Worm (Caenorhabditis elegans): ENCODE results near the gene dop-2.

dop-2 gene

DNA sequence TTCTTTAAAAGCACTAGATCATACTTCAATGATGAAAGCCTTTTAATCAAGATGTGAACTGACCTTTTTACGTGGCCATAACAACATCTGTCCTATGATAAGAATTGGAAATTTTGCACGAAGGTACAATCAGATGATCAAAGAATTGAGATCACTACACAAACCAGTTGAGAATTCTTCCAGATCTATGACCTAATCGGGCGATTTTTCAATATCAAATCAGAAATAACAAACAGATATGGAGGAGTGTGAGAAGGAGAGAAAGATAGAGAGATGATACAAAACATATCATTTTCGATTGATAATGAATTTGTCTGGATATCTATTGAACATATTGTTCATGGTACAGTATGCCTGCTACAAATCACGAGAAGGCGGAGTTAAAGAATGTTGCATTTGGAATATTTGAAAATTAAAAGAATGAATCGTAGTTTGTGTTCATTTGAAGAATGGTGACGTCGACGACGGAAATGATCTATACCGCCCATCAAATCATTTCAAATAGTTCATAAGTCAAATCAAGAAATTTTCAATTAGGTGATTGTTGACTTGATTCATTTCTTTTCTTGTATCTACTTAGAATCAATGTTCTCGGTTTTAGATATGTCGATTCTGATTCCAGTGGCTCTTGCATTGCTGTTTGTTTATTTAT, 45.9 kb downstream of the dop-2 start, which contains the start of gene cyp-29A4 (continued):
- peak; percentile 66 for TF ChIP-seq nhr-20 (tag; optimal IDR thresholded peaks at IDR 0.05)
- TF ChIP-seq nhr-237 (tag; optimal IDR thresholded peaks at IDR 0.05): no peak

DNA sequence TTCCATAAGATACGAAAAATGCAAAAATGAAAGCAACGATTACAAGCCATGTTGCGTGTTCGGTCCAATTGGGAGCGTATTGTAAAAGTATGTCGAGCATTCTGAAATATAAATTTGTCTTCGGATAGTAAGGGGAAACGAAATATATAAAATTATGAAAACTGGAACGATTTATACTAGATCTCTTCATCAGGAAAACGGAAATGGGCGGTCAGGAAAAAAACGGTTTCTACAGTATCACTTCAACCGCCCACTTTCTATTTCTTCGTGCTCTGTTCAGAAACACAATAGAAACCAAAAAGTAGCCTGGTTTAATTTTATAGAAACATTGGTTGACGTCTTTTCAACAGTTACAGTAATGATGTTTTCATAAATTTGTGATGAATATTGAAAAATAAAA, 53.2 kb downstream of the dop-2 start, which contains the start of gene pitr-4:
Gene pitr-4 (minus strand): TSS at position 101 of the 400 bp plus-strand sequence.
- no peak for TF ChIP-seq irx-1 (tag; optimal IDR thresholded peaks at IDR 0.05)
- TF ChIP-seq snpc-4 (tag; optimal IDR thresholded peaks at IDR 0.05): no peak
- no peak for TF ChIP-seq ceh-88 (GFP tag; IDR thresholded peaks at IDR 0.05)
- no peak for TF ChIP-seq Y116A8C.19 (tag; optimal IDR thresholded peaks at IDR 0.05; ENCODE audit: borderline replicate concordance)
- TF ChIP-seq egl-13 (tag; optimal IDR thresholded peaks at IDR 0.05): no peak
- no peak for TF ChIP-seq nhr-76 (tag; optimal IDR thresholded peaks at IDR 0.05)
- no peak for TF ChIP-seq zip-4 (GFP tag; optimal IDR thresholded peaks at IDR 0.05)
- TF ChIP-seq aha-1 (tag; optimal IDR thresholded peaks at IDR 0.05): no peak
- TF ChIP-seq skn-1 (tag; optimal IDR thresholded peaks at IDR 0.05): no peak
- TF ChIP-seq lin-35 (GFP tag; optimal IDR thresholded peaks at IDR 0.05): no peak
- no peak for TF ChIP-seq vab-15 (tag; optimal IDR thresholded peaks at IDR 0.05)
- TF ChIP-seq nhr-237 (tag; optimal IDR thresholded peaks at IDR 0.05): no peak
- no peak for TF ChIP-seq nhr-19 (GFP tag; conservative IDR thresholded peaks at IDR 0.05)
- TF ChIP-seq ceh-82 (tag; optimal IDR thresholded peaks at IDR 0.05): no peak

- TF ChIP-seq jun-1 (tag; optimal IDR thresholded peaks at IDR 0.05): no peak
- TF ChIP-seq nhr-237 (tag; optimal IDR thresholded peaks at IDR 0.05): no peak
- TF ChIP-seq snpc-4 (tag; optimal IDR thresholded peaks at IDR 0.05): no peak
- TF ChIP-seq efl-1 (optimal IDR thresholded peaks at IDR 0.05): no peak
- peak in 1 of 2 experiments; percentile 28 for TF ChIP-seq efl-1 (GFP tag; optimal IDR thresholded peaks at IDR 0.05 in 1 of 2)
Observed at ce11 chrV:9663948-9664347, 55.6 kb downstream of the dop-2 start.

Measured in whole organism, L1 larva.